Fruit fly (Drosophila melanogaster) S2 (cell line): ENCODE measurements around the gene CG17196.

ENCODE experiments used
- CG8478 ChIP-seq: fragments of >200 bp; optimal IDR thresholded peaks from 2 replicates; lab custom pipeline; 2018
- CTCF ChIP-seq, 2 experiments: fragments of >200 bp; optimal IDR thresholded peaks; 2 replicates each; lab custom pipeline; 2018

DNA sequence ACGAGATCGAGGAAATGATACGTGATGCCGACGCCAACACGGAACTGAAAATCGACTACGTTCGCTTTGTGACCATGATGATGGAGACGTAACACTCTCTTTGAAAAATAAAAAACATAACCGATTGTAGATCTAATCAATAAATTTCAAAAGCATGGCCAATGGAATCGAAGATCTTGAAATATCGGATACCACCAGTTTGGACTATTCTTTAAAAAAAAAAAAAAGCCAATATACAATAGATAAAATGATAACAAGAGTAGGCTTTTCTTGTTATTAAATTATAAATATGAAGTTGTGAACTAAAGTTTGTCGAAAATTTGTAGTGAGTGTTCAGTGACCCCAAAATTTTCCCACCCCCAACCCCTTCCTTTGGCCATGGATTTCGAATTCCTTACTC lies 35.6 kb upstream of the CG17196 start, which contains the start of the genes Acam and CG17770:
- TF ChIP-seq CTCF (optimal IDR thresholded peaks at IDR 0.05; lab: Kevin White, UChicago), result no peak
- TF ChIP-seq CG8478 (lab: Kevin White, UChicago), result no peak
